Worm (Caenorhabditis elegans) whole organism, midembryonic: ENCODE data around the gene rpb-2.

Source experiments
- T22C8.4 ChIP-seq: fragments of 200-800 bp; sonication (Bioruptor generic); IDR thresholded peaks from 2 replicates; pipeline ENCODE4 v1.3.6; 2022; ENCODE audit warnings: missing genetic modification characterization, missing compliant biosample characterization
- cog-1 ChIP-seq: sonication (generic microtip); optimal IDR thresholded peaks from 2 replicates; lab custom pipeline; 2016; ENCODE audit warnings: missing genetic modification characterization, missing compliant biosample characterization
- klf-2 ChIP-seq: fragments of 200-800 bp; sonication (Bioruptor generic); conservative IDR thresholded peaks from 2 replicates; pipeline ENCODE4 v1.3.6; 2022; ENCODE audit warnings: missing genetic modification reagents, missing genetic modification characterization, missing compliant biosample characterization
- ref-1 ChIP-seq: fragments of 200-800 bp; sonication (Bioruptor generic); conservative IDR thresholded peaks from 2 replicates; pipeline ENCODE4 v1.3.6; 2022; ENCODE audit warnings: missing genetic modification reagents, missing genetic modification characterization, missing compliant biosample characterization
- tab-1 ChIP-seq: fragments of 200-800 bp; sonication (Bioruptor generic); IDR thresholded peaks from 2 replicates; pipeline ENCODE4 v1.3.6; 2022; ENCODE audit warnings: missing genetic modification characterization, missing compliant biosample characterization
- ztf-23 ChIP-seq: fragments of 200-800 bp; sonication (Bioruptor generic); IDR thresholded peaks from 2 replicates; pipeline ENCODE4 v1.3.6; 2022; ENCODE audit warnings: missing genetic modification reagents, missing genetic modification characterization, missing compliant biosample characterization

ce11 chrIII:4944213-4944612, 4.8 kb downstream of the rpb-2 start, which contains the start of gene ntl-9:
- TF ChIP-seq ztf-23 (GFP tag; lab: Robert Waterston, UW) (no peak), T22C8.4 (GFP tag; lab: Robert Waterston, UW) (no peak), cog-1 (tag; lab: Kevin White, UChicago) (no peak), tab-1 (no peak), ref-1 (GFP tag; lab: Robert Waterston, UW) (no peak), klf-2 (GFP tag; lab: Robert Waterston, UW) (no peak)
